Fruit fly (Drosophila melanogaster): ENCODE results near the gene ago.

dm6 chr3L:4232227-4232626, 21.9 kb downstream of the ago start:
- no peak for TF ChIP-seq Hr96 (GFP tag; optimal IDR thresholded peaks at IDR 0.05)
- no peak for TF ChIP-seq Clk (GFP tag; optimal IDR thresholded peaks at IDR 0.05)
- TF ChIP-seq CG1620 (GFP tag; optimal IDR thresholded peaks at IDR 0.05) = no peak
- TF ChIP-seq toe (GFP tag; optimal IDR thresholded peaks at IDR 0.05) = no peak
- peak; percentile 89 for TF ChIP-seq tj (GFP tag; optimal IDR thresholded peaks at IDR 0.05)
- no peak for TF ChIP-seq CG12768 (GFP tag; optimal IDR thresholded peaks at IDR 0.05)
- no peak for TF ChIP-seq CG7045 (GFP tag; optimal IDR thresholded peaks at IDR 0.05)
